Worm (Caenorhabditis elegans): ENCODE data around the gene ttr-41.

- TF ChIP-seq flt-1 (GFP tag; IDR thresholded peaks at IDR 0.05) (no peak), F13C5.2 (tag; optimal IDR thresholded peaks at IDR 0.05) (no peak), aly-1 (tag; optimal IDR thresholded peaks at IDR 0.05) (no peak), tra-4 (tag; optimal IDR thresholded peaks at IDR 0.05) (no peak), ceh-13 (GFP tag; optimal IDR thresholded peaks at IDR 0.05) (no peak), tbx-37 (GFP tag; conservative IDR thresholded peaks at IDR 0.05) (no peak), ama-1 (optimal IDR thresholded peaks at IDR 0.05) (no peak), tbx-11 (GFP tag; IDR thresholded peaks at IDR 0.05) (no peak), hnd-1 (tag; optimal IDR thresholded peaks at IDR 0.05) (no peak), ceh-36 (tag; optimal IDR thresholded peaks at IDR 0.05) (no peak), B0310.2 (tag; optimal IDR thresholded peaks at IDR 0.05) (no peak), sea-1 (GFP tag; conservative IDR thresholded peaks at IDR 0.05) (no peak), hmg-4 (GFP tag; optimal IDR thresholded peaks at IDR 0.05) (no peak), scrt-1 (GFP tag; IDR thresholded peaks at IDR 0.05) (no peak)
Observed at ce11 chrII:4693129-4693528, 34.5 kb downstream of the ttr-41 start, which contains the start of gene F10G7.5.

Data from whole organism, early embryonic.